Fruit fly (Drosophila melanogaster) whole organism, embryonic: ENCODE results near the gene siz.

Source experiments
- BEAF-32 ChIP-seq: fragments of 200-800 bp; sonication (Bioruptor generic); optimal IDR thresholded peaks from 3 replicates; lab custom pipeline; 2017; ENCODE audit warnings: missing biosample characterization, missing genetic modification characterization, mild to moderate bottlenecking, moderate library complexity, missing genetic modification reagents
- CG10267 ChIP-seq: fragments of 200-800 bp; sonication (Bioruptor generic); optimal IDR thresholded peaks from 2 replicates; lab custom pipeline; 2018; ENCODE audit warnings: missing biosample characterization, mild to moderate bottlenecking, missing genetic modification characterization, moderate library complexity
- CG11504 ChIP-seq: fragments of 200-800 bp; sonication (Bioruptor generic); optimal IDR thresholded peaks from 3 replicates; lab custom pipeline; 2019; ENCODE audit warnings: missing biosample characterization, mild to moderate bottlenecking, missing genetic modification characterization, moderate library complexity
- CG12219 ChIP-seq: fragments of 200-800 bp; sonication (Bioruptor generic); optimal IDR thresholded peaks from 3 replicates; lab custom pipeline; 2018; ENCODE audit warnings: missing biosample characterization, mild to moderate bottlenecking, missing genetic modification characterization
- CG1233 ChIP-seq: fragments of 200-800 bp; sonication (Bioruptor generic); optimal IDR thresholded peaks from 4 replicates; lab custom pipeline; 2018; ENCODE audit warnings: missing biosample characterization, mild to moderate bottlenecking, missing genetic modification characterization
- CG12391 ChIP-seq: fragments of 200-800 bp; sonication (Bioruptor generic); optimal IDR thresholded peaks from 3 replicates; lab custom pipeline; 2018; ENCODE audit warnings: missing biosample characterization, mild to moderate bottlenecking, missing genetic modification characterization, moderate library complexity
- CG12744 ChIP-seq: fragments of 200-800 bp; sonication (Bioruptor generic); optimal IDR thresholded peaks from 2 replicates; lab custom pipeline; 2016; ENCODE audit warnings: missing biosample characterization, missing genetic modification characterization
- CG13296 ChIP-seq: fragments of 200-800 bp; sonication (Bioruptor generic); optimal IDR thresholded peaks from 3 replicates; lab custom pipeline; 2018; ENCODE audit warnings: missing biosample characterization, mild to moderate bottlenecking, missing genetic modification characterization
- CG17385 ChIP-seq: fragments of 200-800 bp; sonication (Bioruptor generic); optimal IDR thresholded peaks from 3 replicates; lab custom pipeline; 2018; ENCODE audit warnings: missing biosample characterization, mild to moderate bottlenecking, missing genetic modification characterization
- CG1792 ChIP-seq: fragments of 200-800 bp; sonication (Bioruptor generic); optimal IDR thresholded peaks from 2 replicates; lab custom pipeline; 2016; ENCODE audit warnings: missing biosample characterization, missing genetic modification characterization
- CG31388 ChIP-seq: fragments of 200-800 bp; sonication (Bioruptor generic); optimal IDR thresholded peaks from 2 replicates; lab custom pipeline; 2016; ENCODE audit warnings: missing biosample characterization, missing genetic modification characterization
- CG3281 ChIP-seq: fragments of 200-800 bp; sonication (Bioruptor generic); optimal IDR thresholded peaks from 3 replicates; lab custom pipeline; 2017; ENCODE audit warnings: missing biosample characterization, mild to moderate bottlenecking, missing genetic modification characterization
- CG3726 ChIP-seq: fragments of 200-800 bp; sonication (Bioruptor generic); IDR thresholded peaks from 3 replicates; pipeline ENCODE4, ENCODE4 v1.3.6; 2022; ENCODE audit warnings: missing biosample characterization, missing genetic modification characterization
- CG4328 ChIP-seq: fragments of 200-800 bp; sonication (Bioruptor generic); optimal IDR thresholded peaks from 3 replicates; lab custom pipeline; 2017; ENCODE audit warnings: missing biosample characterization, missing genetic modification reagents, missing genetic modification characterization
- CG4617 ChIP-seq: fragments of 200-800 bp; sonication (Bioruptor generic); optimal IDR thresholded peaks from 3 replicates; lab custom pipeline; 2016; ENCODE audit warnings: missing biosample characterization, missing genetic modification characterization, borderline replicate concordance
- CG4730 ChIP-seq: fragments of 200-800 bp; sonication (Bioruptor generic); IDR thresholded peaks from 2 replicates; pipeline ENCODE4 v1.3.6; 2022; ENCODE audit warnings: missing biosample characterization, missing genetic modification characterization
- CG7745 ChIP-seq: fragments of 200-800 bp; sonication (Bioruptor generic); optimal IDR thresholded peaks from 2 replicates; lab custom pipeline; 2018; ENCODE audit warnings: missing biosample characterization, mild to moderate bottlenecking, missing genetic modification characterization, moderate library complexity
- CG7928 ChIP-seq: fragments of 200-800 bp; sonication (Bioruptor generic); optimal IDR thresholded peaks from 2 replicates; lab custom pipeline; 2017; ENCODE audit warnings: missing biosample characterization, mild to moderate bottlenecking, missing genetic modification characterization
- CG8944 ChIP-seq: fragments of 200-800 bp; sonication (Bioruptor generic); optimal IDR thresholded peaks from 3 replicates; lab custom pipeline; 2016; ENCODE audit warnings: missing biosample characterization, missing genetic modification characterization
- CG9797 ChIP-seq: fragments of 200-800 bp; sonication (Bioruptor generic); optimal IDR thresholded peaks from 3 replicates; lab custom pipeline; 2018; ENCODE audit warnings: missing biosample characterization, mild to moderate bottlenecking, missing genetic modification characterization
- CG9817 ChIP-seq: fragments of 200-800 bp; sonication (Bioruptor generic); optimal IDR thresholded peaks from 2 replicates; lab custom pipeline; 2018; ENCODE audit warnings: missing biosample characterization, mild to moderate bottlenecking, missing genetic modification characterization, moderate library complexity
- CG9932 ChIP-seq: fragments of 200-800 bp; sonication (Bioruptor generic); IDR thresholded peaks from 2 replicates; pipeline ENCODE4 v1.3.6; 2022; ENCODE audit warnings: missing biosample characterization, missing genetic modification characterization
- Chrac-16 ChIP-seq: fragments of 200-800 bp; sonication (Bioruptor generic); optimal IDR thresholded peaks from 3 replicates; lab custom pipeline; 2016; ENCODE audit warnings: missing biosample characterization, missing genetic modification characterization
- HLH3B ChIP-seq: fragments of 200-800 bp; sonication (Bioruptor generic); IDR thresholded peaks from 2 replicates; pipeline ENCODE4 v1.3.6; 2022; ENCODE audit warnings: missing biosample characterization, missing genetic modification characterization
- Lpt ChIP-seq: fragments of >200 bp; optimal IDR thresholded peaks from 2 replicates; lab custom pipeline; 2018; ENCODE audit warnings: missing biosample characterization, missing genetic modification characterization
- MTF-1 ChIP-seq: fragments of 200-800 bp; sonication (Bioruptor generic); optimal IDR thresholded peaks from 2 replicates; lab custom pipeline; 2018; ENCODE audit warnings: missing biosample characterization, mild to moderate bottlenecking, missing genetic modification characterization, borderline replicate concordance
- Max ChIP-seq: fragments of 200-800 bp; sonication (Bioruptor generic); optimal IDR thresholded peaks from 2 replicates; lab custom pipeline; 2016; ENCODE audit warnings: missing biosample characterization, mild to moderate bottlenecking, missing genetic modification characterization
- Med ChIP-seq: fragments of 200-800 bp; sonication (Bioruptor generic); peaks from one replicate; lab custom pipeline; 2016; ENCODE audit warnings: missing biosample characterization, missing genetic modification characterization, mild to moderate bottlenecking, inconsistent platforms, moderate library complexity
- Mes4 ChIP-seq: fragments of 200-800 bp; sonication (Bioruptor generic); optimal IDR thresholded peaks from 2 replicates; lab custom pipeline; 2016; ENCODE audit warnings: missing biosample characterization, missing genetic modification characterization
- Nf-YA ChIP-seq: fragments of 200-800 bp; sonication (Bioruptor generic); IDR thresholded peaks from 2 replicates; pipeline ENCODE4 v1.3.6; 2022; ENCODE audit warnings: missing biosample characterization, missing genetic modification characterization
- Ssrp ChIP-seq: fragments of 200-800 bp; sonication (Bioruptor generic); optimal IDR thresholded peaks from 2 replicates; lab custom pipeline; 2018; ENCODE audit warnings: missing biosample characterization, mild to moderate bottlenecking, missing genetic modification characterization, moderate library complexity
- bbx ChIP-seq: fragments of 200-800 bp; sonication (Bioruptor generic); IDR thresholded peaks from 2 replicates; pipeline ENCODE4 v1.3.6; 2022; ENCODE audit warnings: missing biosample characterization, missing genetic modification characterization; ENCODE audit not compliant: partially characterized antibody
- btn ChIP-seq: fragments of 200-800 bp; sonication (Bioruptor generic); optimal IDR thresholded peaks from 2 replicates; lab custom pipeline; 2016; ENCODE audit warnings: missing biosample characterization, missing genetic modification characterization
- chm ChIP-seq: fragments of 200-800 bp; sonication (Bioruptor generic); IDR thresholded peaks from 2 replicates; pipeline ENCODE4 v1.3.6; 2022; ENCODE audit warnings: missing biosample characterization, missing genetic modification characterization
- ems ChIP-seq: fragments of 200-800 bp; sonication (Bioruptor generic); optimal IDR thresholded peaks from 3 replicates; lab custom pipeline; 2016; ENCODE audit warnings: missing biosample characterization, missing genetic modification characterization
- en ChIP-seq: fragments of 200-800 bp; sonication (Bioruptor generic); optimal IDR thresholded peaks from 2 replicates; lab custom pipeline; 2016; ENCODE audit warnings: missing biosample characterization, missing genetic modification characterization
- hth ChIP-seq: fragments of >200 bp; optimal IDR thresholded peaks from 2 replicates; lab custom pipeline; 2017; ENCODE audit warnings: inconsistent platforms
- jumu ChIP-seq: fragments of 200-800 bp; sonication (Bioruptor generic); optimal IDR thresholded peaks from 3 replicates; lab custom pipeline; 2016; ENCODE audit warnings: missing biosample characterization, missing genetic modification characterization
- nerfin-2 ChIP-seq: fragments of 200-800 bp; sonication (Bioruptor generic); IDR thresholded peaks from 2 replicates; pipeline ENCODE4 v1.3.6; 2022; ENCODE audit warnings: missing biosample characterization, missing genetic modification characterization; ENCODE audit not compliant: partially characterized antibody
- odd ChIP-seq: fragments of 200-800 bp; sonication (Bioruptor generic); optimal IDR thresholded peaks from 2 replicates; lab custom pipeline; 2017; ENCODE audit warnings: missing biosample characterization, mild to moderate bottlenecking, missing genetic modification characterization
- peb ChIP-seq: fragments of 200-800 bp; sonication (Bioruptor generic); IDR thresholded peaks from 2 replicates; pipeline ENCODE4 v1.3.6; 2022; ENCODE audit warnings: missing biosample characterization, missing genetic modification characterization
- prd ChIP-seq, 3 experiments: fragments of >200 bp in 2 of 3; fragments of 200-800 bp in 1 of 3; sonication (Bioruptor generic) in 1 of 3; optimal IDR thresholded peaks in 2 of 3; IDR thresholded peaks in 1 of 3; 2 replicates in 2 of 3; 3 replicates in 1 of 3; pipeline versions ENCODE4 v1.3.6 to Lab custom; 2017 to 2022; ENCODE audit warnings: missing biosample characterization in 1 of 3, missing genetic modification characterization in 1 of 3
- psq ChIP-seq: fragments of 200-800 bp; sonication (Bioruptor generic); optimal IDR thresholded peaks from 2 replicates; lab custom pipeline; 2017; ENCODE audit warnings: missing biosample characterization, missing genetic modification characterization
- row ChIP-seq: fragments of 200-800 bp; sonication (Bioruptor generic); IDR thresholded peaks from 3 replicates; pipeline ENCODE4 v1.3.6; 2022; ENCODE audit warnings: missing biosample characterization, missing genetic modification characterization
- schlank ChIP-seq: fragments of 200-800 bp; sonication (Bioruptor generic); optimal IDR thresholded peaks from 2 replicates; lab custom pipeline; 2018; ENCODE audit warnings: missing biosample characterization, mild to moderate bottlenecking, missing genetic modification characterization
- sisA ChIP-seq: fragments of 200-800 bp; sonication (Bioruptor generic); IDR thresholded peaks from 2 replicates; pipeline ENCODE4 v1.3.6; 2022; ENCODE audit warnings: missing biosample characterization, missing genetic modification characterization
- trem ChIP-seq: fragments of 200-800 bp; optimal IDR thresholded peaks from 3 replicates; lab custom pipeline; 2019; ENCODE audit warnings: missing biosample characterization, mild to moderate bottlenecking, missing genetic modification characterization, moderate library complexity
- unpg ChIP-seq: fragments of 200-800 bp; sonication (Bioruptor generic); optimal IDR thresholded peaks from 3 replicates; lab custom pipeline; 2018; ENCODE audit warnings: missing biosample characterization, mild to moderate bottlenecking, missing genetic modification characterization, moderate library complexity
- wor ChIP-seq: fragments of 200-800 bp; sonication (Bioruptor generic); IDR thresholded peaks from 2 replicates; pipeline ENCODE4 v1.3.6; 2022; ENCODE audit warnings: missing biosample characterization, missing genetic modification characterization

Gene siz

DNA sequence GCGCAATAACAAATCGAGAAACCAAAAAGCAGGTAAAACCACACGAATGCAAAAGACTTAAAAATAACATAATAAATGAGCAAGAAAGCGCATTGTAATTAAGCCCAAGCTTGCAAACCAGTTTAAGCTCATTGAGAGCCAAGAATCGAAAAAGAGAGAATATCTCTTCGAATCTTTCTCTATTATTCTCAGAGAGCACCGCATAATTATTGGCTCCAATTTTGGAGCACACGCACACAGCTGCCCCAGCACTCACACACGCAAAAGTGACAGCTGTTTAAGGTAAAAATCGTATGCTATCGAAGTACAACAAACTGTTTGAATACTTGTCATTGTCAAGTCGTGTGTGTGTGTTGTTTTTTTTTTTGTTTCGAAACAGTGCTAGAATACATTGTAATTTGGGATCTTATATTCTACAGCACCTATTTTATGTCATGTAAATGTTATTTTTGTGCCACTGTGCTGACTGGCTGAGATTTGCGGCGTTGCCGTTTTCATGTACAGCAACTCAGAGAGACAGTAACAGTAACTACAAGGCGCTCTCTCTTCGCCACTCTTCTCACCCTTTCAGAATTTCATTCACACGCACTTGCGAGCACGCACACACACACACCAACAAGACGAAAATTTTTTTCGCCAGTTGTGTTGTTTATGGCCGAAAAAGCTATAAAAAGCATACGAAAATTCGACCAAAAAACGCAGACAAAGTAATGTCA, 24.8 kb upstream of the siz start (continued):
- TF ChIP-seq CG12219 (GFP tag; lab: Kevin White, UChicago) (no peak), CG12744 (GFP tag; lab: Kevin White, UChicago) (peak; percentile 2), CG4730 (no peak; the same call in 1 of the 2 replicates), Ssrp (tag; lab: Kevin White, UChicago) (no peak), CG7745 (tag; lab: Kevin White, UChicago) (peak; percentile 43), CG8944 (GFP tag; lab: Kevin White, UChicago) (no peak), MTF-1 (GFP tag; lab: Kevin White, UChicago) (no peak), Mes4 (no peak), ems (GFP tag; lab: Kevin White, UChicago) (peak; percentile 30), CG9797 (no peak), CG10267 (tag; lab: Kevin White, UChicago) (peak; percentile 4), hth (no peak), nerfin-2 (GFP tag; lab: Robert Waterston, UW) (no peak; the same call in 1 of the 2 replicates), CG9817 (tag; lab: Kevin White, UChicago) (no peak), CG13296 (GFP tag; lab: Kevin White, UChicago) (peak; percentile 31), Nf-YA (0 out of 2 replicates have a peak, but pooled peaks have one; percentile 49), en (GFP tag; lab: Kevin White, UChicago) (no peak), CG4617 (GFP tag; lab: Kevin White, UChicago) (no peak), peb (GFP tag; lab: Robert Waterston, UW) (peak; percentile 26; the same call in 1 of the 2 replicates), wor (GFP tag; lab: Robert Waterston, UW) (no peak; the same call in 1 of the 2 replicates), CG9932 (GFP tag; lab: Robert Waterston, UW) (no peak; the same call in 1 of the 2 replicates), CG3281 (GFP tag; lab: Kevin White, UChicago) (peak; percentile 43), odd (GFP tag; lab: Kevin White, UChicago) (no peak), BEAF-32 (GFP tag; lab: Kevin White, UChicago) (no peak), CG11504 (tag; lab: Kevin White, UChicago) (peak; percentile 41), CG1792 (GFP tag; lab: Kevin White, UChicago) (no peak), CG12391 (tag; lab: Kevin White, UChicago) (peak; percentile 48), chm (no peak), btn (GFP tag; lab: Kevin White, UChicago) (no peak), Max (GFP tag; lab: Kevin White, UChicago) (peak; percentile 3), CG31388 (GFP tag; lab: Kevin White, UChicago) (no peak), CG17385 (GFP tag; lab: Kevin White, UChicago) (peak; percentile 9), sisA (GFP tag; lab: Robert Waterston, UW) (peak; percentile 63), jumu (GFP tag; lab: Kevin White, UChicago) (peak; percentile 50), prd (optimal IDR thresholded peaks at IDR 0.05; lab: Kevin White, UChicago) (no peak), prd (GFP tag; IDR thresholded peaks at IDR 0.05; lab: Robert Waterston, UW) (peak; percentile 73; the same call in 2 of the 3 replicates), schlank (tag; lab: Kevin White, UChicago) (no peak), Lpt (GFP tag; lab: Kevin White, UChicago) (no peak), HLH3B (GFP tag; lab: Robert Waterston, UW) (peak; percentile 60), Med (GFP tag; lab: Kevin White, UChicago) (peak; percentile 84), unpg (GFP tag; lab: Kevin White, UChicago) (peak; percentile 50), psq (no peak), CG3726 (GFP tag; lab: Robert Waterston, UW) (no peak), Chrac-16 (GFP tag; lab: Kevin White, UChicago) (no peak), CG4328 (GFP tag; lab: Kevin White, UChicago) (no peak), trem (tag; lab: Kevin White, UChicago) (no peak), bbx (peak; percentile 34; the same call in 1 of the 2 replicates), CG7928 (GFP tag; lab: Kevin White, UChicago) (no peak), CG1233 (GFP tag; lab: Kevin White, UChicago) (peak; percentile 26), row (peak; percentile 82)
